Worm (Caenorhabditis elegans) whole organism, L4 larva: ENCODE measurements around the gene nhr-129.

Source experiments
- T20F7.1 ChIP-seq: fragments of 200-800 bp; sonication (Bioruptor generic); optimal IDR thresholded peaks from 2 replicates; lab custom pipeline; 2018; ENCODE audit warnings: mild to moderate bottlenecking, missing genetic modification characterization, missing compliant biosample characterization
- Y75B8A.6 ChIP-seq: fragments of 200-800 bp; sonication (Bioruptor generic); IDR thresholded peaks from 2 replicates; pipeline ENCODE4 v1.3.6; 2022; ENCODE audit warnings: missing genetic modification reagents, missing genetic modification characterization, missing compliant biosample characterization
- aha-1 ChIP-seq: fragments of 150-350 bp; peaks from one replicate; lab custom pipeline; 2014; ENCODE audit warnings: missing biosample characterization, missing genetic modification characterization
- ces-1 ChIP-seq: fragments of 150-350 bp; sonication (generic microtip); optimal IDR thresholded peaks from 4 replicates; lab custom pipeline; 2014; ENCODE audit warnings: missing biosample characterization, missing genetic modification reagents, missing genetic modification characterization
- dpl-1 ChIP-seq: fragments of 150-350 bp; optimal IDR thresholded peaks from 2 replicates; lab custom pipeline; 2014; ENCODE audit warnings: missing biosample characterization, missing genetic modification reagents, missing genetic modification characterization
- nhr-111 ChIP-seq: fragments of 200-800 bp; sonication (Bioruptor generic); optimal IDR thresholded peaks from 2 replicates; lab custom pipeline; 2018; ENCODE audit warnings: mild to moderate bottlenecking, missing genetic modification characterization, missing compliant biosample characterization
- nhr-77 ChIP-seq: fragments of 150-350 bp; optimal IDR thresholded peaks from 2 replicates; lab custom pipeline; 2014; ENCODE audit warnings: missing biosample characterization, missing genetic modification characterization
- unc-130 ChIP-seq: sonication (generic microtip); optimal IDR thresholded peaks from 2 replicates; lab custom pipeline; 2016; ENCODE audit warnings: missing genetic modification reagents, missing genetic modification characterization, missing compliant biosample characterization
- unc-39 ChIP-seq: sonication (generic microtip); optimal IDR thresholded peaks from 2 replicates; lab custom pipeline; 2017; ENCODE audit warnings: missing biosample characterization, missing genetic modification characterization

ce11 chrV:13308616-13309015 is 22.2 kb downstream of the nhr-129 start, which contains the start of gene C50B6.1:
- no peak for TF ChIP-seq dpl-1
- no peak for TF ChIP-seq unc-39
- no peak for TF ChIP-seq Y75B8A.6 (GFP tag; lab: Robert Waterston, UW)
- TF ChIP-seq ces-1 (GFP tag; lab: Kevin White, UChicago) = no peak
- no peak for TF ChIP-seq aha-1 (tag; lab: Kevin White, UChicago)
- TF ChIP-seq unc-130 (GFP tag; lab: Kevin White, UChicago) = no peak
- no peak for TF ChIP-seq nhr-77
- no peak for TF ChIP-seq T20F7.1 (GFP tag; lab: Kevin White, UChicago)
- TF ChIP-seq nhr-111 (GFP tag; lab: Kevin White, UChicago) = no peak
